Fruit fly (Drosophila melanogaster) whole organism, embryonic: ENCODE results near the gene sing.
A peak's percentile ranks its signal among the peaks of the same experiment; 100 is the strongest.

Experiments
- CG10274 ChIP-seq: fragments of 200-800 bp; sonication (Bioruptor generic); optimal IDR thresholded peaks from 3 replicates; lab custom pipeline; 2017; ENCODE audit warnings: missing biosample characterization, mild to moderate bottlenecking, missing genetic modification characterization
- CG10321 ChIP-seq: fragments of 200-800 bp; sonication (Bioruptor generic); IDR thresholded peaks from 2 replicates; pipeline ENCODE4 v1.3.6; 2022; ENCODE audit warnings: missing biosample characterization, missing genetic modification characterization
- CG10654 ChIP-seq: fragments of 200-800 bp; sonication (Bioruptor generic); optimal IDR thresholded peaks from 2 replicates; lab custom pipeline; 2016; ENCODE audit warnings: missing biosample characterization, missing genetic modification characterization
- CG12391 ChIP-seq: fragments of 200-800 bp; sonication (Bioruptor generic); optimal IDR thresholded peaks from 3 replicates; lab custom pipeline; 2018; ENCODE audit warnings: missing biosample characterization, mild to moderate bottlenecking, missing genetic modification characterization, moderate library complexity
- CG14965 ChIP-seq: fragments of 200-800 bp; sonication (Bioruptor generic); optimal IDR thresholded peaks from 2 replicates; lab custom pipeline; 2016; ENCODE audit warnings: missing biosample characterization, missing genetic modification characterization, borderline replicate concordance
- CG17186 ChIP-seq: fragments of 200-800 bp; sonication (Bioruptor generic); optimal IDR thresholded peaks from 3 replicates; lab custom pipeline; 2017; ENCODE audit warnings: missing biosample characterization, missing genetic modification reagents, missing genetic modification characterization
- CG17385 ChIP-seq: fragments of 200-800 bp; sonication (Bioruptor generic); optimal IDR thresholded peaks from 3 replicates; lab custom pipeline; 2018; ENCODE audit warnings: missing biosample characterization, mild to moderate bottlenecking, missing genetic modification characterization
- CG30403 ChIP-seq: fragments of 200-800 bp; sonication (Bioruptor generic); optimal IDR thresholded peaks from 3 replicates; lab custom pipeline; 2016; ENCODE audit warnings: missing biosample characterization, missing genetic modification characterization
- CG32532 ChIP-seq: fragments of 200-800 bp; sonication (Bioruptor generic); IDR thresholded peaks from 2 replicates; pipeline ENCODE4 v1.3.6; 2022; ENCODE audit warnings: missing biosample characterization, missing genetic modification characterization
- CG33557 ChIP-seq: fragments of 200-800 bp; sonication (Bioruptor generic); optimal IDR thresholded peaks from 2 replicates; lab custom pipeline; 2019; ENCODE audit warnings: missing biosample characterization, mild to moderate bottlenecking, missing genetic modification characterization, moderate library complexity
- CG3838 ChIP-seq: fragments of 200-800 bp; sonication (Bioruptor generic); optimal IDR thresholded peaks from 3 replicates; lab custom pipeline; 2016; ENCODE audit warnings: missing biosample characterization, missing genetic modification characterization
- CG4617 ChIP-seq: fragments of 200-800 bp; sonication (Bioruptor generic); optimal IDR thresholded peaks from 3 replicates; lab custom pipeline; 2016; ENCODE audit warnings: missing biosample characterization, missing genetic modification characterization, borderline replicate concordance
- CG4730 ChIP-seq: fragments of 200-800 bp; sonication (Bioruptor generic); IDR thresholded peaks from 2 replicates; pipeline ENCODE4 v1.3.6; 2022; ENCODE audit warnings: missing biosample characterization, missing genetic modification characterization
- CG7556 ChIP-seq: fragments of 200-800 bp; sonication (Bioruptor generic); optimal IDR thresholded peaks from 2 replicates; lab custom pipeline; 2017; ENCODE audit warnings: missing biosample characterization, mild to moderate bottlenecking, missing genetic modification characterization
- CG7786 ChIP-seq: fragments of 200-800 bp; sonication (Bioruptor generic); optimal IDR thresholded peaks from 2 replicates; lab custom pipeline; 2016; ENCODE audit warnings: missing biosample characterization, missing genetic modification characterization
- CG8388 ChIP-seq: fragments of 200-800 bp; sonication (Bioruptor generic); optimal IDR thresholded peaks from 2 replicates; lab custom pipeline; 2019; ENCODE audit warnings: missing biosample characterization, mild to moderate bottlenecking, missing genetic modification characterization, moderate library complexity
- CG9609 ChIP-seq: fragments of 200-800 bp; sonication (Bioruptor generic); optimal IDR thresholded peaks from 3 replicates; lab custom pipeline; 2016; ENCODE audit warnings: missing biosample characterization, missing genetic modification characterization
- CG9932 ChIP-seq: fragments of 200-800 bp; sonication (Bioruptor generic); IDR thresholded peaks from 2 replicates; pipeline ENCODE4 v1.3.6; 2022; ENCODE audit warnings: missing biosample characterization, missing genetic modification characterization
- CkIIα-i1 ChIP-seq: fragments of 200-800 bp; sonication (Bioruptor generic); IDR thresholded peaks from 2 replicates; pipeline ENCODE4 v1.3.6; 2022; ENCODE audit warnings: missing biosample characterization, missing genetic modification characterization
- Dad ChIP-seq: fragments of 200-800 bp; sonication (Bioruptor generic); optimal IDR thresholded peaks from 3 replicates; lab custom pipeline; 2016; ENCODE audit warnings: missing biosample characterization, missing genetic modification characterization
- Hr78 ChIP-seq, 2 experiments: fragments of 200-800 bp in 1 of 2; fragments of >200 bp in 1 of 2; sonication (Bioruptor generic) in 1 of 2; optimal IDR thresholded peaks; 2 replicates each; lab custom pipeline; 2017 to 2019; ENCODE audit warnings: missing biosample characterization in 2 of 2, missing genetic modification characterization in 2 of 2, mild to moderate bottlenecking in 1 of 2, moderate library complexity in 1 of 2
- MTF-1 ChIP-seq: fragments of 200-800 bp; sonication (Bioruptor generic); optimal IDR thresholded peaks from 2 replicates; lab custom pipeline; 2018; ENCODE audit warnings: missing biosample characterization, mild to moderate bottlenecking, missing genetic modification characterization, borderline replicate concordance
- Meics ChIP-seq: fragments of 200-800 bp; sonication (Bioruptor generic); optimal IDR thresholded peaks from 2 replicates; lab custom pipeline; 2017; ENCODE audit warnings: missing biosample characterization, mild to moderate bottlenecking, missing genetic modification characterization
- Nf-YA ChIP-seq: fragments of 200-800 bp; sonication (Bioruptor generic); IDR thresholded peaks from 2 replicates; pipeline ENCODE4 v1.3.6; 2022; ENCODE audit warnings: missing biosample characterization, missing genetic modification characterization
- NfI ChIP-seq: fragments of 200-800 bp; sonication (Bioruptor generic); optimal IDR thresholded peaks from 3 replicates; lab custom pipeline; 2018; ENCODE audit warnings: missing biosample characterization, mild to moderate bottlenecking, missing genetic modification characterization, moderate library complexity
- PHDP ChIP-seq: fragments of 200-800 bp; sonication (Bioruptor generic); optimal IDR thresholded peaks from 3 replicates; lab custom pipeline; 2018; ENCODE audit warnings: missing biosample characterization, mild to moderate bottlenecking, missing genetic modification characterization, moderate library complexity
- Ptx1 ChIP-seq: fragments of 200-800 bp; sonication (Bioruptor generic); IDR thresholded peaks from 2 replicates; pipeline ENCODE4 v1.3.6; 2022; ENCODE audit warnings: missing biosample characterization, missing genetic modification characterization
- Taf1 ChIP-seq: fragments of 200-800 bp; sonication (Bioruptor generic); IDR thresholded peaks from 2 replicates; pipeline ENCODE4 v1.3.6; 2022; ENCODE audit warnings: missing biosample characterization, missing genetic modification characterization
- YL-1 ChIP-seq: fragments of 200-800 bp; sonication (Bioruptor generic); optimal IDR thresholded peaks from 3 replicates; lab custom pipeline; 2017; ENCODE audit warnings: missing biosample characterization, mild to moderate bottlenecking, missing genetic modification characterization
- aop ChIP-seq: fragments of 200-800 bp; sonication (Bioruptor generic); IDR thresholded peaks from 2 replicates; pipeline ENCODE4 v1.3.6; 2022; ENCODE audit warnings: missing biosample characterization, missing genetic modification characterization
- ap ChIP-seq: fragments of 200-800 bp; sonication (Bioruptor generic); IDR thresholded peaks from 2 replicates; pipeline ENCODE4 v1.3.6; 2022; ENCODE audit warnings: missing biosample characterization, missing genetic modification characterization
- dati ChIP-seq: fragments of 200-800 bp; sonication (Bioruptor generic); IDR thresholded peaks from 2 replicates; pipeline ENCODE4 v1.3.6; 2022; ENCODE audit warnings: missing biosample characterization, missing genetic modification characterization
- dmrt99B ChIP-seq: fragments of 200-800 bp; sonication (Bioruptor generic); optimal IDR thresholded peaks from 2 replicates; lab custom pipeline; 2018; ENCODE audit warnings: missing biosample characterization, mild to moderate bottlenecking, missing genetic modification characterization, moderate library complexity
- eyg ChIP-seq: fragments of 200-800 bp; sonication (Bioruptor generic); optimal IDR thresholded peaks from 3 replicates; lab custom pipeline; 2016; ENCODE audit warnings: missing biosample characterization, missing genetic modification characterization
- fru ChIP-seq: fragments of >200 bp; optimal IDR thresholded peaks from 2 replicates; lab custom pipeline; 2017
- hth ChIP-seq: fragments of >200 bp; optimal IDR thresholded peaks from 2 replicates; lab custom pipeline; 2017; ENCODE audit warnings: inconsistent platforms
- kni ChIP-seq: fragments of 200-800 bp; sonication (Bioruptor generic); optimal IDR thresholded peaks from 3 replicates; lab custom pipeline; 2017; ENCODE audit warnings: mild to moderate bottlenecking, missing biosample characterization, missing genetic modification reagents, missing genetic modification characterization
- lola ChIP-seq, 3 experiments: fragments of >200 bp in 2 of 3; fragments of 200-800 bp in 1 of 3; sonication (Bioruptor generic) in 1 of 3; optimal IDR thresholded peaks; 2 replicates each; lab custom pipeline; 2017 to 2019; ENCODE audit warnings: missing biosample characterization in 3 of 3, missing genetic modification characterization in 3 of 3, mild to moderate bottlenecking in 1 of 3, moderate library complexity in 1 of 3
- otp ChIP-seq: fragments of 200-800 bp; sonication (Bioruptor generic); IDR thresholded peaks from 3 replicates; pipeline ENCODE4, ENCODE4 v1.3.6; 2022; ENCODE audit warnings: missing biosample characterization, missing genetic modification characterization
- p53 ChIP-seq: fragments of 200-800 bp; sonication (Bioruptor generic); optimal IDR thresholded peaks from 2 replicates; lab custom pipeline; 2016; ENCODE audit warnings: missing biosample characterization, missing genetic modification characterization
- psq ChIP-seq: fragments of 200-800 bp; sonication (Bioruptor generic); optimal IDR thresholded peaks from 2 replicates; lab custom pipeline; 2017; ENCODE audit warnings: missing biosample characterization, missing genetic modification characterization
- run ChIP-seq: fragments of 200-800 bp; sonication (Bioruptor generic); optimal IDR thresholded peaks from 3 replicates; lab custom pipeline; 2018; ENCODE audit warnings: missing biosample characterization, mild to moderate bottlenecking, missing genetic modification characterization
- sd ChIP-seq: fragments of 200-800 bp; sonication (Bioruptor generic); optimal IDR thresholded peaks from 3 replicates; lab custom pipeline; 2018; ENCODE audit warnings: missing biosample characterization, mild to moderate bottlenecking, missing genetic modification characterization, moderate library complexity
- sisA ChIP-seq: fragments of 200-800 bp; sonication (Bioruptor generic); IDR thresholded peaks from 2 replicates; pipeline ENCODE4 v1.3.6; 2022; ENCODE audit warnings: missing biosample characterization, missing genetic modification characterization
- toy ChIP-seq: fragments of 200-800 bp; sonication (Bioruptor generic); IDR thresholded peaks from 2 replicates; pipeline ENCODE4 v1.3.6; 2022; ENCODE audit warnings: missing biosample characterization, missing genetic modification characterization
- ttk ChIP-seq: fragments of 200-800 bp; sonication (Bioruptor generic); IDR thresholded peaks from 2 replicates; pipeline ENCODE4 v2.1.2; 2022; ENCODE audit warnings: missing biosample characterization, missing genetic modification characterization
- vvl ChIP-seq: fragments of 200-800 bp; sonication (Bioruptor generic); IDR thresholded peaks from 2 replicates; pipeline ENCODE4 v1.3.6; 2022; ENCODE audit warnings: missing biosample characterization, missing genetic modification characterization
- yki ChIP-seq: fragments of >200 bp; optimal IDR thresholded peaks from 3 replicates; lab custom pipeline; 2018

The sing gene

dm6 chrX:16637594-16638485 lies 41.3 kb upstream of the sing start, which contains the start of gene RpS19a (continued):
- TF ChIP-seq ap (GFP tag; lab: Robert Waterston, UW), result peak; percentile 66
- peak; percentile 19 for TF ChIP-seq CG9609
- TF ChIP-seq YL-1 (GFP tag; lab: Kevin White, UChicago), result peak; percentile 94
- TF ChIP-seq PHDP (tag; lab: Kevin White, UChicago), result peak; percentile 77
- TF ChIP-seq vvl, result peak; percentile 79
- peak; percentile 46 for TF ChIP-seq eyg (GFP tag; lab: Kevin White, UChicago)
- peak; percentile 32 for TF ChIP-seq CG4617
- TF ChIP-seq yki (lab: Kevin White, UChicago), result no peak
- TF ChIP-seq Ptx1 (GFP tag; lab: Robert Waterston, UW), result peak; percentile 58
- peak; percentile 60 for TF ChIP-seq CG4730 (GFP tag; lab: Robert Waterston, UW)
- peak; percentile 49 for TF ChIP-seq CG8388 (GFP tag; lab: Kevin White, UChicago)
- TF ChIP-seq CG7556, result peak; percentile 72
- peak; percentile 72 for TF ChIP-seq Nf-YA (GFP tag; lab: Robert Waterston, UW)
- TF ChIP-seq CG33557, result peak; percentile 75
- TF ChIP-seq sisA (GFP tag; lab: Robert Waterston, UW), result no peak
- peak; percentile 48; the same call in 1 of the 2 replicates for TF ChIP-seq CG10321 (GFP tag; lab: Robert Waterston, UW)
- no peak for TF ChIP-seq CG3838 (GFP tag; lab: Kevin White, UChicago)
- TF ChIP-seq CG14965 (GFP tag; lab: Kevin White, UChicago), result no peak
- TF ChIP-seq fru, result no peak
- TF ChIP-seq kni (GFP tag; lab: Kevin White, UChicago), result peak; percentile 85
- TF ChIP-seq Taf1 (GFP tag; lab: Robert Waterston, UW), result peak; percentile 21; the same call in 1 of the 2 replicates
- peak in 1 of 3 experiments; percentile 35 for TF ChIP-seq lola (GFP tag; optimal IDR thresholded peaks at IDR 0.05; lab: Kevin White, UChicago)
- TF ChIP-seq CkIIα-i1 (GFP tag; lab: Robert Waterston, UW), result 0 out of 2 replicates have a peak, but pooled peaks have one; percentile 37
- peak in 1 of 2 experiments; percentile 18 for TF ChIP-seq Hr78 (GFP tag; optimal IDR thresholded peaks at IDR 0.05; lab: Kevin White, UChicago)
- peak; percentile 92 for TF ChIP-seq NfI (GFP tag; lab: Kevin White, UChicago)
- TF ChIP-seq Meics, result peak; percentile 89
- TF ChIP-seq ttk (GFP tag; lab: Robert Waterston, UW), result peak; percentile 62
- TF ChIP-seq sd (tag; lab: Kevin White, UChicago), result no peak
- no peak for TF ChIP-seq p53
- peak; percentile 68 for TF ChIP-seq dmrt99B (tag; lab: Kevin White, UChicago)
- TF ChIP-seq toy (GFP tag; lab: Robert Waterston, UW), result peak; percentile 26; the same call in 1 of the 2 replicates

- TF ChIP-seq CG12391 (tag; lab: Kevin White, UChicago), result peak; percentile 80
- TF ChIP-seq MTF-1 (GFP tag; lab: Kevin White, UChicago), result no peak
- no peak for TF ChIP-seq hth (lab: Kevin White, UChicago)
- peak; percentile 24 for TF ChIP-seq CG10274 (GFP tag; lab: Kevin White, UChicago)
- TF ChIP-seq dmrt99B (tag; lab: Kevin White, UChicago), result peak; percentile 74
- TF ChIP-seq CG9932 (GFP tag; lab: Robert Waterston, UW), result peak; percentile 95
- TF ChIP-seq Dad (GFP tag; lab: Kevin White, UChicago), result peak; percentile 70
- peak; percentile 68 for TF ChIP-seq CG10654
- TF ChIP-seq dati, result peak; percentile 89
- peak; percentile 96 for TF ChIP-seq CG32532 (GFP tag; lab: Robert Waterston, UW)
- peak; percentile 76 for TF ChIP-seq Taf1 (GFP tag; lab: Robert Waterston, UW)
- peak; percentile 77 for TF ChIP-seq CG7786 (GFP tag; lab: Kevin White, UChicago)
- peak; percentile 88 for TF ChIP-seq otp
- TF ChIP-seq CG17385 (GFP tag; lab: Kevin White, UChicago), result peak; percentile 64
- TF ChIP-seq aop (GFP tag; lab: Robert Waterston, UW), result 0 out of 2 replicates have a peak, but pooled peaks have one; percentile 64
- TF ChIP-seq run (tag; lab: Kevin White, UChicago), result no peak
- TF ChIP-seq psq (GFP tag; lab: Kevin White, UChicago), result peak; percentile 23
- peak; percentile 86 for TF ChIP-seq CG30403 (GFP tag; lab: Kevin White, UChicago)
- TF ChIP-seq CG17186 (GFP tag; lab: Kevin White, UChicago), result peak; percentile 94
These were observed 38.6 kb upstream of the sing start, which contains the start of the genes SNRPG and mthl1 for dm6 chrX:16640260-16641100. Gene SNRPG, minus strand, starts transcription at chrX:16640419. Gene mthl1, plus strand, starts transcription at chrX:16640968.
